Worm (Caenorhabditis elegans): ENCODE measurements around the gene F26D11.12.
A peak's percentile ranks its signal among the peaks of the same experiment; 100 is the strongest.

F26D11.12 gene

ce11 chrV:7955168-7955567 lies at the start of gene F26D11.12:
Gene F26D11.12, minus strand, starts transcription at chrV:7955312.
- TF ChIP-seq sma-3 (GFP tag; optimal IDR thresholded peaks at IDR 0.05) = no peak
- no peak for TF ChIP-seq ztf-1 (GFP tag; conservative IDR thresholded peaks at IDR 0.05)
- TF ChIP-seq gmeb-1 (tag; optimal IDR thresholded peaks at IDR 0.05) = peak; percentile 59
- TF ChIP-seq nhr-129 (tag; optimal IDR thresholded peaks at IDR 0.05) = peak; percentile 49
- no peak for TF ChIP-seq egl-27 (tag; optimal IDR thresholded peaks at IDR 0.05)
- TF ChIP-seq skn-1 (tag; optimal IDR thresholded peaks at IDR 0.05) = no peak
- no peak for TF ChIP-seq nhr-10 (tag; optimal IDR thresholded peaks at IDR 0.05)
- TF ChIP-seq C34F6.9 (tag; optimal IDR thresholded peaks at IDR 0.05) = peak; percentile 18
- TF ChIP-seq aly-2 (tag; optimal IDR thresholded peaks at IDR 0.05) = no peak
- TF ChIP-seq crh-2 (tag; optimal IDR thresholded peaks at IDR 0.05) = peak; percentile 43
- TF ChIP-seq nhr-25 (tag; optimal IDR thresholded peaks at IDR 0.05) = no peak
- TF ChIP-seq fos-1 (tag; optimal IDR thresholded peaks at IDR 0.05) = peak; percentile 6
- peak; percentile 58 for TF ChIP-seq unc-55 (GFP tag; optimal IDR thresholded peaks at IDR 0.05)

- peak; percentile 31 for TF ChIP-seq sem-4 (tag; optimal IDR thresholded peaks at IDR 0.05)
- no peak for TF ChIP-seq gmeb-1 (tag; optimal IDR thresholded peaks at IDR 0.05)
- TF ChIP-seq peb-1 (tag; optimal IDR thresholded peaks at IDR 0.05) = no peak
- TF ChIP-seq nhr-25 (tag; optimal IDR thresholded peaks at IDR 0.05) = no peak
- TF ChIP-seq skn-1 (tag; optimal IDR thresholded peaks at IDR 0.05) = peak; percentile 15
- no peak for TF ChIP-seq ztf-1 (GFP tag; conservative IDR thresholded peaks at IDR 0.05)
- no peak for TF ChIP-seq nhr-23 (tag; optimal IDR thresholded peaks at IDR 0.05)
- peak; percentile 94 for TF ChIP-seq Y55F3AM.14 (GFP tag; optimal IDR thresholded peaks at IDR 0.05)
- peak; percentile 4 for TF ChIP-seq lin-11 (tag; optimal IDR thresholded peaks at IDR 0.05)
- TF ChIP-seq mdl-1 (tag; optimal IDR thresholded peaks at IDR 0.05) = peak in 1 of 2 experiments; percentile 86
- TF ChIP-seq ZK546.5 (tag; optimal IDR thresholded peaks at IDR 0.05) = no peak
- no peak for TF ChIP-seq alr-1 (tag; optimal IDR thresholded peaks at IDR 0.05)
- TF ChIP-seq elt-3 (tag; optimal IDR thresholded peaks at IDR 0.05) = no peak
- peak; percentile 71 for TF ChIP-seq snpc-4 (tag; optimal IDR thresholded peaks at IDR 0.05)
- no peak for TF ChIP-seq R02D3.7 (tag; optimal IDR thresholded peaks at IDR 0.05)
- peak; percentile 73 for TF ChIP-seq egl-27 (tag; optimal IDR thresholded peaks at IDR 0.05)
- TF ChIP-seq nhr-10 (tag; optimal IDR thresholded peaks at IDR 0.05) = no peak
- peak; percentile 60 for TF ChIP-seq ztf-4 (tag; optimal IDR thresholded peaks at IDR 0.05)
- TF ChIP-seq nhr-129 (tag; optimal IDR thresholded peaks at IDR 0.05) = peak; percentile 89
- no peak for TF ChIP-seq nhr-12 (tag; optimal IDR thresholded peaks at IDR 0.05)
- TF ChIP-seq nhr-77 (tag; optimal IDR thresholded peaks at IDR 0.05) = no peak
- peak; percentile 73 for TF ChIP-seq mab-5 (tag; optimal IDR thresholded peaks at IDR 0.05)
- TF ChIP-seq blmp-1 (tag; optimal IDR thresholded peaks at IDR 0.05; ENCODE audit: insufficient read depth) = peak; percentile 92
- peak; percentile 46 for TF ChIP-seq lin-13 (GFP tag; optimal IDR thresholded peaks at IDR 0.05)
- TF ChIP-seq ceh-82 (tag; optimal IDR thresholded peaks at IDR 0.05) = no peak
- TF ChIP-seq ztf-11 (tag; optimal IDR thresholded peaks at IDR 0.05) = no peak
- peak; percentile 33 to 84 for TF ChIP-seq lsy-2 (tag; optimal IDR thresholded peaks at IDR 0.05)
- no peak for TF ChIP-seq nhr-11 (tag; optimal IDR thresholded peaks at IDR 0.05)
- peak; percentile 93 for TF ChIP-seq F13H6.1 (tag; optimal IDR thresholded peaks at IDR 0.05)
- peak; percentile 79 for TF ChIP-seq zag-1 (tag; optimal IDR thresholded peaks at IDR 0.05)
- TF ChIP-seq C34F6.9 (tag; optimal IDR thresholded peaks at IDR 0.05) = peak; percentile 98
- TF ChIP-seq unc-62 (GFP tag; optimal IDR thresholded peaks at IDR 0.05) = no peak
- TF ChIP-seq lin-39 (tag; optimal IDR thresholded peaks at IDR 0.05) = no peak
- TF ChIP-seq crh-2 (tag; optimal IDR thresholded peaks at IDR 0.05) = peak; percentile 83
- TF ChIP-seq sma-9 (GFP tag; optimal IDR thresholded peaks at IDR 0.05) = peak; percentile 93
- no peak for TF ChIP-seq sma-9 (tag; optimal IDR thresholded peaks at IDR 0.05)
- TF ChIP-seq sma-3 (GFP tag; optimal IDR thresholded peaks at IDR 0.05) = peak; percentile 29
- no peak for TF ChIP-seq unc-39 (tag; optimal IDR thresholded peaks at IDR 0.05)
- TF ChIP-seq nhr-6 (tag; optimal IDR thresholded peaks at IDR 0.05) = peak; percentile 65
- TF ChIP-seq dmd-4 (tag; optimal IDR thresholded peaks at IDR 0.05) = no peak
- TF ChIP-seq ceh-16 (tag; optimal IDR thresholded peaks at IDR 0.05) = no peak
- TF ChIP-seq fos-1 (tag; optimal IDR thresholded peaks at IDR 0.05) = peak; percentile 94
- TF ChIP-seq nhr-237 (tag; optimal IDR thresholded peaks at IDR 0.05) = no peak
- peak; percentile 96 for TF ChIP-seq unc-55 (GFP tag; optimal IDR thresholded peaks at IDR 0.05)
Measured at ce11 chrV:8000929-8001513, 45.9 kb upstream of the F26D11.12 start, which contains the start of gene Y97E10AR.1. Gene Y97E10AR.1, plus strand, starts transcription at chrV:8001463.

Data from whole organism, L2 larva.